Fruit fly (Drosophila melanogaster): Measurements from ENCODE around the gene CG12470.

The CG12470 gene

dm6 chrX:353929-354515, 46.5 kb downstream of the CG12470 start:
- TF ChIP-seq CG9948 (tag; optimal IDR thresholded peaks at IDR 0.05) (no peak), EcR (GFP tag; optimal IDR thresholded peaks at IDR 0.05) (no peak), CG34367 (tag; optimal IDR thresholded peaks at IDR 0.05) (no peak), fd96Ca (GFP tag; IDR thresholded peaks at IDR 0.05) (peak; percentile 52; the same call in 1 of the 3 replicates), Ets98B (GFP tag; IDR thresholded peaks at IDR 0.05) (peak; percentile 39; the same call in 1 of the 2 replicates), CG4496 (GFP tag; IDR thresholded peaks at IDR 0.05) (peak; percentile 64), CG13204 (GFP tag; optimal IDR thresholded peaks at IDR 0.05) (no peak), CG14655 (GFP tag; optimal IDR thresholded peaks at IDR 0.05) (no peak)

DNA sequence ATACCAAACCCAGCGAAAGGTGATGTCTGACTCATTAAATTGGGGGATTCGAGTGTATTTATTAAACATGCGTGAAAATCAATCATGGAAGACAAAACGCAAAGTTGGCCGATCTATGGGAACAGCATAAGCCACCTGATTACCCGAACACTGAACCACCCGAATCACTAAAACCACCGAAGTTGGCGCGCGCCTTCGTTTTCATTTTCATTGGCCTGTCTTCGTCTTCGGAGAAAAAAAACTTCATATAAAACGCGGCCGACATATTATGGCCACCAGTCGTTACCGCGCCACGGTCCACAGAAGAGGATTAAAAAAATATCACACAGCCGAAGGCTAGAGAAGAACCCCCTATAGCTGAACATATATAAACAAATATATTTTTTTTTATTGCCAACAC, 48.7 kb downstream of the CG12470 start, which contains the start of gene y:
y (plus strand) TSS at position 278 of the 400 bp plus-strand sequence.
- TF ChIP-seq CG15710 (tag; optimal IDR thresholded peaks at IDR 0.05) = no peak
- TF ChIP-seq D1 (tag; optimal IDR thresholded peaks at IDR 0.05) = no peak
- TF ChIP-seq rn (GFP tag; IDR thresholded peaks at IDR 0.05) = 0 out of 2 replicates have a peak, but pooled peaks have one; percentile 3
- no peak for TF ChIP-seq EcR (GFP tag; optimal IDR thresholded peaks at IDR 0.05)
- no peak for TF ChIP-seq CG10348 (GFP tag; IDR thresholded peaks at IDR 0.05)
- no peak for TF ChIP-seq CG9948 (tag; optimal IDR thresholded peaks at IDR 0.05)
- TF ChIP-seq CG13204 (GFP tag; optimal IDR thresholded peaks at IDR 0.05) = no peak
- TF ChIP-seq CG12605 (GFP tag; IDR thresholded peaks at IDR 0.05) = no peak

Measured in whole organism, pupa.